Worm (Caenorhabditis elegans): ENCODE results near the gene ceh-86.

The ceh-86 gene

ce11 chrII:2473270-2473669, 41.4 kb upstream of the ceh-86 start, which contains the start of gene tsr-1:
TSS of gene tsr-1 (minus strand) at chrII:2473370.
- no peak for TF ChIP-seq Y22D7AL.16 (tag; optimal IDR thresholded peaks at IDR 0.05)
- TF ChIP-seq nfya-1 (tag; optimal IDR thresholded peaks at IDR 0.05): no peak
- TF ChIP-seq unc-86 (tag; optimal IDR thresholded peaks at IDR 0.05): no peak
- no peak for TF ChIP-seq elt-2 (tag; optimal IDR thresholded peaks at IDR 0.05)
- TF ChIP-seq ceh-30 (tag; optimal IDR thresholded peaks at IDR 0.05): no peak
- TF ChIP-seq K09A11.1 (tag; optimal IDR thresholded peaks at IDR 0.05; ENCODE audit: insufficient read depth): no peak
- TF ChIP-seq ceh-19 (GFP tag; optimal IDR thresholded peaks at IDR 0.05): no peak
- TF ChIP-seq ceh-2 (tag; optimal IDR thresholded peaks at IDR 0.05): no peak
- no peak for TF ChIP-seq ama-1 (optimal IDR thresholded peaks at IDR 0.05)
- no peak for TF ChIP-seq ceh-31 (tag; optimal IDR thresholded peaks at IDR 0.05)
- no peak for TF ChIP-seq ets-4 (tag; optimal IDR thresholded peaks at IDR 0.05)
- TF ChIP-seq tbx-2 (tag; optimal IDR thresholded peaks at IDR 0.05): no peak
- TF ChIP-seq dmd-4 (tag; optimal IDR thresholded peaks at IDR 0.05; ENCODE audit: borderline replicate concordance): no peak
- TF ChIP-seq fkh-10 (GFP tag; optimal IDR thresholded peaks at IDR 0.05): no peak
- TF ChIP-seq pat-9 (tag; optimal IDR thresholded peaks at IDR 0.05): no peak
- no peak for TF ChIP-seq gmeb-2 (tag; optimal IDR thresholded peaks at IDR 0.05)
- TF ChIP-seq hlh-6 (tag; optimal IDR thresholded peaks at IDR 0.05): no peak
- TF ChIP-seq ceh-24 (tag; optimal IDR thresholded peaks at IDR 0.05): no peak
- TF ChIP-seq hlh-15 (tag; optimal IDR thresholded peaks at IDR 0.05): no peak

- TF ChIP-seq sox-2 (GFP tag; IDR thresholded peaks at IDR 0.05) (no peak), ceh-19 (GFP tag; optimal IDR thresholded peaks at IDR 0.05) (no peak), ceh-48 (tag; optimal IDR thresholded peaks at IDR 0.05) (peak; percentile 35), sdc-2 (tag; optimal IDR thresholded peaks at IDR 0.05) (no peak)
Observed at ce11 chrII:2468885-2469284, 37.0 kb upstream of the ceh-86 start.

- TF ChIP-seq gmeb-2 (tag; optimal IDR thresholded peaks at IDR 0.05) (no peak), ceh-34 (tag; optimal IDR thresholded peaks at IDR 0.05) (no peak), pqm-1 (tag; optimal IDR thresholded peaks at IDR 0.05) (no peak), ceh-18 (tag; optimal IDR thresholded peaks at IDR 0.05) (no peak), fkh-6 (tag; optimal IDR thresholded peaks at IDR 0.05) (no peak), npax-4 (tag; optimal IDR thresholded peaks at IDR 0.05) (no peak), zip-5 (tag; optimal IDR thresholded peaks at IDR 0.05) (no peak), unc-3 (GFP tag; conservative IDR thresholded peaks at IDR 0.05) (no peak), unc-3 (tag; optimal IDR thresholded peaks at IDR 0.05) (no peak), sox-4 (tag; optimal IDR thresholded peaks at IDR 0.05) (no peak), unc-86 (tag; optimal IDR thresholded peaks at IDR 0.05) (no peak), che-1 (tag; optimal IDR thresholded peaks at IDR 0.05) (no peak), ceh-6 (GFP tag; optimal IDR thresholded peaks at IDR 0.05) (no peak), hlh-8 (tag; optimal IDR thresholded peaks at IDR 0.05) (no peak), K09A11.1 (tag; optimal IDR thresholded peaks at IDR 0.05; ENCODE audit: insufficient read depth) (no peak), nhr-11 (tag; optimal IDR thresholded peaks at IDR 0.05) (no peak), tbx-2 (tag; optimal IDR thresholded peaks at IDR 0.05) (no peak), ceh-2 (tag; optimal IDR thresholded peaks at IDR 0.05) (no peak), sdc-2 (tag; optimal IDR thresholded peaks at IDR 0.05) (no peak), ceh-30 (tag; optimal IDR thresholded peaks at IDR 0.05) (no peak)
Observed at ce11 chrII:2458881-2459280, 27.0 kb upstream of the ceh-86 start, which contains the start of gene pqn-42. TSS of gene pqn-42 (minus strand) at chrII:2458981.

ce11 chrII:2456973-2457372, 25.1 kb upstream of the ceh-86 start:
- TF ChIP-seq T23F11.4 (GFP tag; optimal IDR thresholded peaks at IDR 0.05) (no peak), ceh-45 (GFP tag; IDR thresholded peaks at IDR 0.05) (no peak), K02D7.2 (tag; optimal IDR thresholded peaks at IDR 0.05) (no peak), eyg-1 (tag; optimal IDR thresholded peaks at IDR 0.05) (no peak), npax-4 (tag; optimal IDR thresholded peaks at IDR 0.05) (no peak), nfya-1 (tag; optimal IDR thresholded peaks at IDR 0.05) (no peak), hlh-6 (tag; optimal IDR thresholded peaks at IDR 0.05) (no peak), che-1 (tag; optimal IDR thresholded peaks at IDR 0.05) (no peak), elt-2 (tag; optimal IDR thresholded peaks at IDR 0.05) (no peak), unc-55 (GFP tag; optimal IDR thresholded peaks at IDR 0.05) (no peak), pqm-1 (tag; optimal IDR thresholded peaks at IDR 0.05) (no peak), zip-5 (tag; optimal IDR thresholded peaks at IDR 0.05) (no peak)
